Worm (Caenorhabditis elegans) whole organism, young adult: ENCODE measurements around the gene K08F8.15.

Experiments used
- B0019.2 ChIP-seq: fragments of 200-800 bp; sonication (Bioruptor generic); conservative IDR thresholded peaks from 2 replicates; pipeline ENCODE4 v1.3.6; 2022; ENCODE audit warnings: missing genetic modification reagents, missing genetic modification characterization, missing compliant biosample characterization
- B0336.3 ChIP-seq: fragments of 200-800 bp; sonication (Bioruptor generic); IDR thresholded peaks from 2 replicates; pipeline ENCODE4 v1.3.6; 2022; ENCODE audit warnings: missing genetic modification characterization, missing compliant biosample characterization
- C17E4.6 ChIP-seq: fragments of 200-800 bp; sonication (Bioruptor generic); IDR thresholded peaks from 2 replicates; pipeline ENCODE4 v1.3.6; 2022; ENCODE audit warnings: missing genetic modification reagents, missing genetic modification characterization, missing compliant biosample characterization
- F10E7.11 ChIP-seq: sonication (generic microtip); optimal IDR thresholded peaks from 2 replicates; lab custom pipeline; 2017; ENCODE audit warnings: mild to moderate bottlenecking, missing genetic modification characterization, moderate library complexity, missing compliant biosample characterization
- F22D6.2 ChIP-seq: sonication (generic microtip); optimal IDR thresholded peaks from 2 replicates; lab custom pipeline; 2016; ENCODE audit warnings: mild to moderate bottlenecking, missing genetic modification characterization, missing compliant biosample characterization
- F23B12.7 ChIP-seq: sonication (generic microtip); optimal IDR thresholded peaks from 2 replicates; lab custom pipeline; 2017; ENCODE audit warnings: missing genetic modification characterization, mild to moderate bottlenecking, missing compliant biosample characterization, antibody characterized with exemption, moderate library complexity; ENCODE audit not compliant: insufficient read depth
- F33H1.4 ChIP-seq: fragments of 200-800 bp; sonication (Bioruptor generic); IDR thresholded peaks from 2 replicates; pipeline ENCODE4 v1.3.6; 2022; ENCODE audit warnings: missing genetic modification reagents, missing genetic modification characterization, missing compliant biosample characterization
- F57A8.1 ChIP-seq: fragments of 200-800 bp; sonication (Bioruptor generic); optimal IDR thresholded peaks from 2 replicates; lab custom pipeline; 2018; ENCODE audit warnings: mild to moderate bottlenecking, missing genetic modification characterization, moderate library complexity, missing compliant biosample characterization
- K12H6.12 ChIP-seq: fragments of 200-800 bp; sonication (Bioruptor generic); optimal IDR thresholded peaks from 2 replicates; lab custom pipeline; 2018; ENCODE audit warnings: mild to moderate bottlenecking, missing genetic modification characterization, missing compliant biosample characterization
- ZK185.1 ChIP-seq: sonication (generic microtip); optimal IDR thresholded peaks from 2 replicates; lab custom pipeline; 2016; ENCODE audit warnings: mild to moderate bottlenecking, missing genetic modification characterization, missing compliant biosample characterization; ENCODE audit not compliant: poor library complexity, severe bottlenecking
- akir-1 ChIP-seq: fragments of 200-800 bp; sonication (Bioruptor generic); optimal IDR thresholded peaks from 2 replicates; lab custom pipeline; 2018; ENCODE audit warnings: mild to moderate bottlenecking, missing genetic modification characterization, moderate library complexity, missing compliant biosample characterization
- ama-1 ChIP-seq, 3 experiments: fragments of 150-350 bp in 1 of 3; sonication (generic microtip) in 2 of 3; optimal IDR thresholded peaks; 2 replicates each; lab custom pipeline; 2014 to 2018; ENCODE audit warnings: missing biosample characterization in 2 of 3, missing genetic modification characterization in 2 of 3, missing genetic modification reagents in 2 of 3
- atf-7 ChIP-seq: sonication (generic microtip); optimal IDR thresholded peaks from 2 replicates; lab custom pipeline; 2017; ENCODE audit warnings: mild to moderate bottlenecking, missing genetic modification characterization, missing compliant biosample characterization
- athp-1 ChIP-seq: sonication (generic microtip); optimal IDR thresholded peaks from 2 replicates; lab custom pipeline; 2017; ENCODE audit warnings: mild to moderate bottlenecking, missing genetic modification characterization, missing compliant biosample characterization
- attf-5 ChIP-seq: fragments of 200-800 bp; sonication (Bioruptor generic); optimal IDR thresholded peaks from 2 replicates; lab custom pipeline; 2018; ENCODE audit warnings: mild to moderate bottlenecking, missing genetic modification characterization, missing compliant biosample characterization
- cebp-1 ChIP-seq, 2 experiments: fragments of 200-800 bp in 1 of 2; sonication (Bioruptor generic) in 1 of 2; sonication (generic microtip) in 1 of 2; IDR thresholded peaks in 1 of 2; optimal IDR thresholded peaks in 1 of 2; 2 replicates each; pipeline versions ENCODE4 v1.3.6 to Lab custom; 2017 to 2022; ENCODE audit warnings: missing compliant biosample characterization in 2 of 2, missing genetic modification characterization in 2 of 2, mild to moderate bottlenecking in 1 of 2, missing genetic modification reagents in 1 of 2, moderate library complexity in 1 of 2
- cebp-2 ChIP-seq: fragments of 200-800 bp; sonication (Bioruptor generic); IDR thresholded peaks from 2 replicates; pipeline ENCODE4 v1.3.6; 2022; ENCODE audit warnings: missing genetic modification characterization, missing compliant biosample characterization
- ceh-27 ChIP-seq: fragments of 200-800 bp; sonication (Bioruptor generic); optimal IDR thresholded peaks from 2 replicates; lab custom pipeline; 2018; ENCODE audit warnings: mild to moderate bottlenecking, missing genetic modification characterization, moderate library complexity, missing compliant biosample characterization
- ceh-40 ChIP-seq: fragments of 200-800 bp; sonication (Bioruptor generic); IDR thresholded peaks from 2 replicates; pipeline ENCODE4 v1.3.6; 2022; ENCODE audit warnings: missing genetic modification characterization, missing compliant biosample characterization
- ceh-79 ChIP-seq: sonication (generic microtip); optimal IDR thresholded peaks from 2 replicates; lab custom pipeline; 2017; ENCODE audit warnings: mild to moderate bottlenecking, missing genetic modification characterization, missing compliant biosample characterization
- dox-1 ChIP-seq: fragments of 200-800 bp; sonication (Bioruptor generic); IDR thresholded peaks from 2 replicates; pipeline ENCODE4 v1.3.6; 2022; ENCODE audit warnings: missing genetic modification reagents, missing genetic modification characterization, missing compliant biosample characterization
- hlh-26 ChIP-seq: fragments of 200-800 bp; sonication (Bioruptor generic); conservative IDR thresholded peaks from 2 replicates; pipeline ENCODE4 v1.3.6; 2022; ENCODE audit warnings: missing genetic modification reagents, missing genetic modification characterization, missing compliant biosample characterization
- hmg-1.2 ChIP-seq: fragments of 200-800 bp; sonication (Bioruptor generic); IDR thresholded peaks from 2 replicates; pipeline ENCODE4 v1.3.6; 2022; ENCODE audit warnings: missing genetic modification reagents, missing genetic modification characterization, missing compliant biosample characterization
- hsf-1 ChIP-seq: fragments of 200-800 bp; sonication (Bioruptor generic); IDR thresholded peaks from 2 replicates; pipeline ENCODE4 v1.3.6; 2022; ENCODE audit warnings: missing genetic modification reagents, missing genetic modification characterization, missing compliant biosample characterization
- let-526 ChIP-seq: fragments of 200-800 bp; sonication (Bioruptor generic); IDR thresholded peaks from 2 replicates; pipeline ENCODE4 v1.3.6; 2022; ENCODE audit warnings: missing genetic modification reagents, missing genetic modification characterization, missing compliant biosample characterization
- let-607 ChIP-seq, 2 experiments: fragments of 200-800 bp in 1 of 2; sonication (Bioruptor generic) in 1 of 2; sonication (generic microtip) in 1 of 2; optimal IDR thresholded peaks; 2 replicates each; lab custom pipeline; 2016 to 2018; ENCODE audit warnings: mild to moderate bottlenecking in 2 of 2, missing compliant biosample characterization in 2 of 2, missing genetic modification characterization in 2 of 2, moderate library complexity in 2 of 2, missing genotype in 1 of 2
- lin-35 ChIP-seq, 3 experiments: fragments of 150-350 bp in 2 of 3; sonication (generic microtip) in 1 of 3; optimal IDR thresholded peaks; 2 replicates each; lab custom pipeline; 2014 to 2018; ENCODE audit warnings: missing biosample characterization in 3 of 3, missing genetic modification characterization in 3 of 3, missing genetic modification reagents in 3 of 3
- lin-40 ChIP-seq: sonication (generic microtip); optimal IDR thresholded peaks from 2 replicates; lab custom pipeline; 2016; ENCODE audit warnings: missing genetic modification characterization, mild to moderate bottlenecking, missing compliant biosample characterization, missing genotype, missing genetic modification reagents
- lin-54 ChIP-seq: fragments of 200-800 bp; sonication (Bioruptor generic); optimal IDR thresholded peaks from 2 replicates; lab custom pipeline; 2018; ENCODE audit warnings: mild to moderate bottlenecking, missing genetic modification characterization, missing compliant biosample characterization
- lsy-27 ChIP-seq: sonication (generic microtip); optimal IDR thresholded peaks from 2 replicates; lab custom pipeline; 2017; ENCODE audit warnings: missing genetic modification characterization, mild to moderate bottlenecking, missing compliant biosample characterization, antibody characterized with exemption, missing genotype, borderline replicate concordance; ENCODE audit not compliant: insufficient read depth
- madf-10 ChIP-seq: sonication (generic microtip); optimal IDR thresholded peaks from 2 replicates; lab custom pipeline; 2016; ENCODE audit warnings: mild to moderate bottlenecking, missing genetic modification characterization, missing compliant biosample characterization
- madf-6 ChIP-seq: fragments of 200-800 bp; sonication (Bioruptor generic); IDR thresholded peaks from 2 replicates; pipeline ENCODE4 v1.3.6; 2022; ENCODE audit warnings: missing genetic modification reagents, missing genetic modification characterization, missing compliant biosample characterization
- madf-8 ChIP-seq: fragments of 200-800 bp; sonication (Bioruptor generic); conservative IDR thresholded peaks from 2 replicates; pipeline ENCODE4 v1.3.6; 2022; ENCODE audit warnings: missing genetic modification reagents, missing genetic modification characterization, missing compliant biosample characterization
- mcd-1 ChIP-seq: fragments of 200-800 bp; sonication (Bioruptor generic); IDR thresholded peaks from 2 replicates; pipeline ENCODE4 v1.3.6; 2022; ENCODE audit warnings: missing genetic modification reagents, missing genetic modification characterization, missing compliant biosample characterization
- nfya-1 ChIP-seq: sonication (generic microtip); optimal IDR thresholded peaks from 2 replicates; lab custom pipeline; 2017; ENCODE audit warnings: antibody characterized with exemption, missing compliant biosample characterization, missing genetic modification characterization, borderline replicate concordance; ENCODE audit not compliant: insufficient read depth
- nfyb-1 ChIP-seq: fragments of 200-800 bp; sonication (Bioruptor generic); IDR thresholded peaks from 2 replicates; pipeline ENCODE4 v1.3.6; 2022; ENCODE audit warnings: missing genetic modification reagents, missing genetic modification characterization, missing compliant biosample characterization
- nhr-80 ChIP-seq: sonication (generic microtip); optimal IDR thresholded peaks from 2 replicates; lab custom pipeline; 2016; ENCODE audit warnings: missing genetic modification characterization, missing compliant biosample characterization
- rec-8 ChIP-seq, 2 experiments: sonication (generic microtip); optimal IDR thresholded peaks; 2 replicates each; lab custom pipeline; 2016; ENCODE audit warnings: mild to moderate bottlenecking in 2 of 2, missing genetic modification characterization in 2 of 2, missing genetic modification reagents in 2 of 2, missing genotype in 2 of 2, missing biosample characterization in 1 of 2, missing compliant biosample characterization in 1 of 2, moderate library complexity in 1 of 2
- snpc-3.4 ChIP-seq: sonication (generic microtip); optimal IDR thresholded peaks from 2 replicates; lab custom pipeline; 2017; ENCODE audit warnings: missing genetic modification characterization, mild to moderate bottlenecking, missing compliant biosample characterization, antibody characterized with exemption, moderate library complexity, missing genotype, missing genetic modification reagents
- snpc-4 ChIP-seq, 5 experiments: fragments of 150-350 bp in 1 of 5; sonication (generic microtip) in 4 of 5; optimal IDR thresholded peaks; 2 replicates each; lab custom pipeline; 2014 to 2018; ENCODE audit warnings: missing genetic modification characterization in 5 of 5, missing biosample characterization in 3 of 5, antibody characterized with exemption in 2 of 5, mild to moderate bottlenecking in 2 of 5, missing compliant biosample characterization in 2 of 5, missing genotype in 2 of 5, moderate library complexity in 2 of 5, missing genetic modification reagents in 1 of 5
- zfh-2 ChIP-seq: fragments of 200-800 bp; sonication (Bioruptor generic); conservative IDR thresholded peaks from 2 replicates; pipeline ENCODE4 v1.3.6; 2022; ENCODE audit warnings: missing genetic modification reagents, missing genetic modification characterization, missing compliant biosample characterization

Gene K08F8.15

DNA sequence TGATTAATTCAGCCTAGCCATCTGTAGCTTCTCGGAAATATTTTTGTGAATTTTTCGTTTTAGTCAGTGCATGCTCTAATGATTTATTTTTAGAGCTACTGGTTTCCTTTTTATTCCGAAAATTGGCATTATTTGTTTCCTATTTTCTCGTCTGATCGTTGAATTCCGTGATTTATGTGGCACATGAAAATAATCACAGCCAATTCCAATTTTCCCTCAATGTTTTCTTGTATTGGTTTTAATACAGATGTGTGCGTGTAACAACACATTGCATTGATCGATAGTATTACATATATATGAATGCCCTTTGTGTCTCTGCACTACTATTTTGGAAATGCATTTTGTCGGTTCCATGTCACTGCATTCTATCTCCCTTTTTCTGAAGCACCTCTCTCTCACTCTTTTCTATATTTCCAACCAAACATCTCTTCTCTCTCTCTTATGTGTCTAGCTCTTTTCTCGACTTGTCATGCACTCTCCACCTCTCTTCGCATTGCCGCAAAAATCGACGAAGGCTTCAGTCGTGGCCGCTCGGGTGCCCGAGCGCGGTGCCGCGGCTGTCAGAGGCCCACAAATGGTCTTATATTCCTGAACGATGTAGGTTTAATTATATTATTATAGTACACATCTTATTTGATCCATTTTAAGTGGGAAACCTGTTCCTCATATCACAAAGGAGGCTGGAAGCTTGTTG, 17.8 kb downstream of the K08F8.15 start:
- TF ChIP-seq hmg-1.2 (peak; percentile 4; the same call in 1 of the 2 replicates), attf-5 (GFP tag; lab: Kevin White, UChicago) (peak; percentile 27), lin-40 (tag; lab: Kevin White, UChicago) (peak; percentile 7), zfh-2 (GFP tag; lab: Robert Waterston, UW) (peak; percentile 92), hsf-1 (no peak), nfyb-1 (GFP tag; lab: Robert Waterston, UW) (peak; percentile 61; the same call in 1 of the 2 replicates), atf-7 (tag; lab: Kevin White, UChicago) (peak; percentile 12), nhr-80 (tag; lab: Kevin White, UChicago) (peak; percentile 21), F23B12.7 (tag; lab: Kevin White, UChicago) (no peak), F10E7.11 (tag; lab: Kevin White, UChicago) (no peak), let-607 (tag; optimal IDR thresholded peaks at IDR 0.05; lab: Kevin White, UChicago) (peak in 1 of 2 experiments; percentile 29), ceh-40 (GFP tag; lab: Robert Waterston, UW) (no peak), hlh-26 (GFP tag; lab: Robert Waterston, UW) (no peak), mcd-1 (GFP tag; lab: Robert Waterston, UW) (peak; percentile 34; the same call in 1 of the 2 replicates), K12H6.12 (tag; lab: Kevin White, UChicago) (peak; percentile 11), madf-10 (peak; percentile 88), akir-1 (GFP tag; lab: Kevin White, UChicago) (no peak), snpc-4 (GFP tag; optimal IDR thresholded peaks at IDR 0.05; lab: Kevin White, UChicago) (no peak), snpc-4 (tag; optimal IDR thresholded peaks at IDR 0.05; lab: Kevin White, UChicago) (peak in 2 of 4 experiments; percentile 3 to 18), dox-1 (GFP tag; lab: Robert Waterston, UW) (peak; percentile 40; the same call in 1 of the 2 replicates), ceh-27 (GFP tag; lab: Kevin White, UChicago) (peak; percentile 24), cebp-1 (GFP tag; IDR thresholded peaks at IDR 0.05; lab: Robert Waterston, UW) (no peak), cebp-1 (tag; optimal IDR thresholded peaks at IDR 0.05; lab: Kevin White, UChicago) (peak; percentile 50), cebp-2 (GFP tag; lab: Robert Waterston, UW) (no peak), ama-1 (optimal IDR thresholded peaks at IDR 0.05; lab: Kevin White, UChicago) (peak; percentile 81), ama-1 (GFP tag; optimal IDR thresholded peaks at IDR 0.05; lab: Kevin White, UChicago) (no peak)

DNA sequence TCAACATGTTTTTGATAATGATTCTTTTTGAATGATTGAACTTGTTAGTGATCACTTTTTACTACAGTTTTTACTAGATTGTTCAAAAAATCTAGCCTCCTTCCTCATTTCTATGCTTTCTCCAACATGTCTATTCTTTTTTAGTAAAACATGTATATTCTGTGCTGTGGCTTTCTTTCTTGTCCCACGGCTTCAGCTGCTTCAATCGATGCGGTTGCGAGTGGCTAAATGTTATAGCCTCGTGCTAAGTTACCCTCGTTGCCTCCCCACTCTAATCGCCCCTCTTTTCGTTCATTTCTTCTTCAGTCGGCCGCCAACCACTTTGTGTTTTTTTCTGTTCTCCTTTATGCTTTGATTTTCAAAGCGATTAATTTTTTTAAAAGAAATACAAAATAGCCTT, 19.3 kb downstream of the K08F8.15 start:
- TF ChIP-seq rec-8 (tag; optimal IDR thresholded peaks at IDR 0.05; lab: Kevin White, UChicago): no peak
- TF ChIP-seq K12H6.12 (tag; lab: Kevin White, UChicago): peak; percentile 26
- no peak for TF ChIP-seq nfya-1
- TF ChIP-seq lsy-27: no peak
- no peak for TF ChIP-seq athp-1 (tag; lab: Kevin White, UChicago)
- TF ChIP-seq snpc-3.4: no peak
- TF ChIP-seq madf-6: no peak
- TF ChIP-seq F57A8.1: no peak
- TF ChIP-seq snpc-4 (GFP tag; optimal IDR thresholded peaks at IDR 0.05; lab: Kevin White, UChicago): no peak
- peak in 1 of 4 experiments; percentile 27 for TF ChIP-seq snpc-4 (tag; optimal IDR thresholded peaks at IDR 0.05; lab: Kevin White, UChicago)
- no peak for TF ChIP-seq ceh-79 (tag; lab: Kevin White, UChicago)
- TF ChIP-seq nfyb-1 (GFP tag; lab: Robert Waterston, UW): peak; percentile 45; the same call in 1 of the 2 replicates
- TF ChIP-seq let-526 (GFP tag; lab: Robert Waterston, UW): no peak
- TF ChIP-seq ceh-27 (GFP tag; lab: Kevin White, UChicago): no peak
- TF ChIP-seq lin-54: no peak
- 0 out of 2 replicates have a peak, but pooled peaks have one; percentile 6 for TF ChIP-seq hmg-1.2
- TF ChIP-seq B0336.3 (GFP tag; lab: Robert Waterston, UW): no peak
- TF ChIP-seq madf-8 (GFP tag; lab: Robert Waterston, UW): no peak
- TF ChIP-seq ama-1 (optimal IDR thresholded peaks at IDR 0.05; lab: Kevin White, UChicago): no peak
- peak in 1 of 2 experiments; percentile 33 for TF ChIP-seq ama-1 (GFP tag; optimal IDR thresholded peaks at IDR 0.05; lab: Kevin White, UChicago)
- no peak for TF ChIP-seq F22D6.2 (tag; lab: Kevin White, UChicago)
- no peak for TF ChIP-seq B0019.2
- TF ChIP-seq lin-35 (GFP tag; optimal IDR thresholded peaks at IDR 0.05; lab: Kevin White, UChicago): peak in 1 of 3 experiments; percentile 58
- no peak for TF ChIP-seq F33H1.4
- peak; percentile 22 for TF ChIP-seq ZK185.1 (tag; lab: Kevin White, UChicago)
- no peak for TF ChIP-seq C17E4.6
